Fruit fly (Drosophila melanogaster) whole organism, wandering third instar larva: ENCODE measurements around the gene alpha-Man-Ic.

Source experiments
- Abd-B ChIP-seq: fragments of >200 bp; optimal IDR thresholded peaks from 2 replicates; lab custom pipeline; 2017; ENCODE audit warnings: missing biosample characterization, missing genetic modification characterization
- Dfd ChIP-seq: fragments of >200 bp; optimal IDR thresholded peaks from 2 replicates; lab custom pipeline; 2017; ENCODE audit warnings: missing biosample characterization, missing genetic modification characterization
- Hr83 ChIP-seq: fragments of 200-300 bp; sonication (Bioruptor generic); optimal IDR thresholded peaks from 2 replicates; lab custom pipeline; 2016; ENCODE audit warnings: missing biosample characterization, mild to moderate bottlenecking, missing genetic modification characterization, moderate library complexity; ENCODE audit not compliant: poor library complexity, severe bottlenecking
- OdsH ChIP-seq: fragments of 200-800 bp; sonication (Bioruptor generic); optimal IDR thresholded peaks from 2 replicates; lab custom pipeline; 2016; ENCODE audit warnings: missing biosample characterization, mild to moderate bottlenecking, missing genetic modification characterization
- br ChIP-seq: fragments of 200-800 bp; sonication (Bioruptor generic); optimal IDR thresholded peaks from 2 replicates; lab custom pipeline; 2016; ENCODE audit warnings: missing biosample characterization, missing genetic modification characterization
- foxo ChIP-seq, 2 experiments: fragments of 200-800 bp; sonication (Bioruptor generic); optimal IDR thresholded peaks; 2 replicates in 1 of 2; 3 replicates in 1 of 2; lab custom pipeline; 2016 to 2017; ENCODE audit warnings: missing biosample characterization in 2 of 2, missing genetic modification characterization in 2 of 2
- pan ChIP-seq: fragments of >200 bp; optimal IDR thresholded peaks from 2 replicates; lab custom pipeline; 2017
- rgr ChIP-seq: fragments of 200-800 bp; sonication (Bioruptor generic); optimal IDR thresholded peaks from 3 replicates; lab custom pipeline; 2016; ENCODE audit warnings: missing biosample characterization, mild to moderate bottlenecking, missing genetic modification characterization
- sv ChIP-seq: fragments of 200-800 bp; sonication (Bioruptor generic); optimal IDR thresholded peaks from 3 replicates; lab custom pipeline; 2016; ENCODE audit warnings: missing biosample characterization, missing genetic modification characterization

- no peak for TF ChIP-seq Dfd (GFP tag; lab: Kevin White, UChicago)
- TF ChIP-seq br (GFP tag; lab: Kevin White, UChicago), result no peak
- no peak for TF ChIP-seq foxo (GFP tag; optimal IDR thresholded peaks at IDR 0.05; lab: Kevin White, UChicago)
- no peak for TF ChIP-seq sv (GFP tag; lab: Kevin White, UChicago)
- no peak for TF ChIP-seq Hr83 (GFP tag; lab: Kevin White, UChicago)
- no peak for TF ChIP-seq rgr (GFP tag; lab: Kevin White, UChicago)
- no peak for TF ChIP-seq Abd-B
- TF ChIP-seq OdsH (GFP tag; lab: Kevin White, UChicago), result no peak
- no peak for TF ChIP-seq pan
Observed at dm6 chr3R:29969347-29969746, 39.2 kb upstream of the alpha-Man-Ic start, which contains the start of gene TkR99D.
